Worm (Caenorhabditis elegans): Measurements from ENCODE around the gene mdt-8.
A peak's percentile ranks its signal among the peaks of the same experiment; 100 is the strongest.

mdt-8 gene

ce11 chrII:11526954-11527353, 6.7 kb downstream of the mdt-8 start, which contains the start of gene age-1 (continued):
- TF ChIP-seq nhr-41 (GFP tag; IDR thresholded peaks at IDR 0.05) (no peak), unc-130 (GFP tag; optimal IDR thresholded peaks at IDR 0.05) (no peak), php-3 (GFP tag; IDR thresholded peaks at IDR 0.05) (no peak)

ce11 chrII:11521300-11521699, 12.3 kb downstream of the mdt-8 start, which contains the start of gene Y62F5A.10:
Gene Y62F5A.10 (plus strand): TSS chrII:11521600.
- TF ChIP-seq nhr-111 (GFP tag; optimal IDR thresholded peaks at IDR 0.05), result no peak
- no peak for TF ChIP-seq ZK337.2 (GFP tag; IDR thresholded peaks at IDR 0.05)
- no peak for TF ChIP-seq nhr-11 (tag; optimal IDR thresholded peaks at IDR 0.05)
- TF ChIP-seq aly-2 (tag; optimal IDR thresholded peaks at IDR 0.05), result no peak
- TF ChIP-seq zag-1 (tag; optimal IDR thresholded peaks at IDR 0.05), result no peak
- no peak for TF ChIP-seq php-3 (GFP tag; IDR thresholded peaks at IDR 0.05)
- no peak for TF ChIP-seq madf-5 (GFP tag; IDR thresholded peaks at IDR 0.05)
- no peak for TF ChIP-seq snpc-1.2 (GFP tag; IDR thresholded peaks at IDR 0.05)
- TF ChIP-seq daf-8 (GFP tag; IDR thresholded peaks at IDR 0.05), result no peak
- TF ChIP-seq ceh-20 (GFP tag; IDR thresholded peaks at IDR 0.05), result no peak
- no peak for TF ChIP-seq F37D6.2 (tag; optimal IDR thresholded peaks at IDR 0.05)
- no peak for TF ChIP-seq unc-130 (GFP tag; optimal IDR thresholded peaks at IDR 0.05)
- no peak for TF ChIP-seq spr-1 (tag; optimal IDR thresholded peaks at IDR 0.05)
- no peak for TF ChIP-seq lin-13 (GFP tag; optimal IDR thresholded peaks at IDR 0.05)

ce11 chrII:11518184-11518583, 15.4 kb downstream of the mdt-8 start, which contains the start of gene B0334.10:
Gene B0334.10 (plus strand): TSS chrII:11518484.
- TF ChIP-seq gei-8 (GFP tag; optimal IDR thresholded peaks at IDR 0.05) (no peak), zfp-2 (tag; optimal IDR thresholded peaks at IDR 0.05) (no peak), lin-1 (GFP tag; IDR thresholded peaks at IDR 0.05) (no peak), nhr-77 (tag; optimal IDR thresholded peaks at IDR 0.05) (no peak), lsy-2 (tag; optimal IDR thresholded peaks at IDR 0.05) (no peak), ceh-28 (tag; optimal IDR thresholded peaks at IDR 0.05) (no peak), lin-15B (tag; optimal IDR thresholded peaks at IDR 0.05) (no peak), Y105C5A.15 (GFP tag; IDR thresholded peaks at IDR 0.05) (no peak)

DNA sequence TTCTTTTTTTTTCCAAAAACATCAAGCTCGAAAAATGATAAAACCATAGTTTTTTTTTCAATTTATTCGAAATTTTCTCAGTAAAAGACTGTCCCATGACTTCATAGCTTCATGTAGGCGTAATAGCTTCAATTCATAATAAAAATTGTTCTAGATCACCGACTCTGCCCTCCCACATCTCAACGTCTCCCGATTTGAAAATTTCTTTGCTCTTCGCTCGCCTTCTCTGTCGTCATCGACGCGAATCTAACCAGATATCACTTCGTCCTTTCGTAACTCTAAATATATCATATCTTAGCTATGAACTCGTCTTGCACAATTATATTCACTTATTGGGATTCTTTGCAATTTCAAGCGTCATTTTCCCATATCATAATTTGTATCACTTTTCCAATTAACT, 18.8 kb downstream of the mdt-8 start, which contains the start of gene srh-44:
TSS of gene srh-44 (plus strand) at position 301 of the 400 bp plus-strand sequence.
- TF ChIP-seq F49E8.2 (tag; optimal IDR thresholded peaks at IDR 0.05; ENCODE audit: borderline replicate concordance) (no peak), nhr-42 (GFP tag; IDR thresholded peaks at IDR 0.05) (no peak), ceh-28 (tag; optimal IDR thresholded peaks at IDR 0.05) (no peak), fkh-10 (GFP tag; optimal IDR thresholded peaks at IDR 0.05) (no peak), aha-1 (tag) (no peak), nhr-48 (tag; optimal IDR thresholded peaks at IDR 0.05) (no peak), T26A8.4 (GFP tag; IDR thresholded peaks at IDR 0.05) (no peak), ztf-7 (tag; optimal IDR thresholded peaks at IDR 0.05) (no peak), D1046.2 (GFP tag; IDR thresholded peaks at IDR 0.05) (no peak), T20F7.1 (GFP tag; optimal IDR thresholded peaks at IDR 0.05) (no peak), spr-1 (tag; optimal IDR thresholded peaks at IDR 0.05) (no peak), skn-1 (tag; optimal IDR thresholded peaks at IDR 0.05) (no peak)

ce11 chrII:11512921-11513320, 20.7 kb downstream of the mdt-8 start:
- TF ChIP-seq unc-62 (GFP tag; optimal IDR thresholded peaks at IDR 0.05 in 1 of 2), result peak in 1 of 2 experiments; percentile 74
- TF ChIP-seq unc-62 (tag; optimal IDR thresholded peaks at IDR 0.05), result no peak
- peak; percentile 59 for TF ChIP-seq aha-1 (tag)
- TF ChIP-seq dmd-8 (GFP tag; IDR thresholded peaks at IDR 0.05), result no peak
- no peak for TF ChIP-seq ceh-44 (GFP tag; IDR thresholded peaks at IDR 0.05)
- TF ChIP-seq skn-1 (tag; optimal IDR thresholded peaks at IDR 0.05), result no peak
- TF ChIP-seq unc-39 (tag; optimal IDR thresholded peaks at IDR 0.05), result no peak
